Worm (Caenorhabditis elegans): Measurements from ENCODE around the gene sra-39.

sra-39 gene

DNA sequence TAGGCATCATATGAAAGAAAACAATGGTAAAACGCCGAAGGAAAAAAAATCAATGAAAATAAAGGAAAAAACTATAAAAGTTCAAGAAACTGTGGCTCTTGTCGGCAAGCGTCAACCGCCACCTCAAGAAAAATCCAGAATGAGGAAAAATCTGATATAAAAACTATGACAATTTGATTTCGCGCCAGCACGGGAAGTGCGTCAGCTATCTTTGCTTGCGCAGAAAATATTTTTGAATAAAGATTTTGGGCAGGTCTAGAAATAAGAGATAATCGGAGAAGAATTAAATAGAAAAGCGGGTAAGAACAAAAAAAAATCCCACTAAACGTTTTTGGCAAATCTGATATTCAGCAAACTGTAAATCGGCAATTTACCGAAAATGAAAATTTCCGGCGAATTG lies 14.9 kb upstream of the sra-39 start:
- TF ChIP-seq lin-14 (GFP tag; optimal IDR thresholded peaks at IDR 0.05) (peak; percentile 4), fos-1 (tag; optimal IDR thresholded peaks at IDR 0.05) (no peak), C04F5.9 (tag; optimal IDR thresholded peaks at IDR 0.05) (no peak), snu-23 (GFP tag; optimal IDR thresholded peaks at IDR 0.05) (peak; percentile 12), lin-35 (GFP tag; optimal IDR thresholded peaks at IDR 0.05) (peak; percentile 47 to 72), grh-1 (GFP tag; IDR thresholded peaks at IDR 0.05) (0 out of 2 replicates have a peak, but pooled peaks have one; percentile 7), mab-9 (GFP tag; IDR thresholded peaks at IDR 0.05) (no peak), efl-1 (optimal IDR thresholded peaks at IDR 0.05) (peak; percentile 49 to 64), efl-1 (GFP tag; optimal IDR thresholded peaks at IDR 0.05 in 1 of 2) (peak; percentile 71 to 96), nhr-71 (tag; optimal IDR thresholded peaks at IDR 0.05) (peak; percentile 27), lin-15B (tag; optimal IDR thresholded peaks at IDR 0.05) (peak; percentile 0), nhr-12 (tag; optimal IDR thresholded peaks at IDR 0.05) (no peak), ztf-11 (tag; optimal IDR thresholded peaks at IDR 0.05) (no peak), ets-5 (GFP tag; IDR thresholded peaks at IDR 0.05) (no peak), zag-1 (tag; optimal IDR thresholded peaks at IDR 0.05) (no peak), nhr-20 (tag; optimal IDR thresholded peaks at IDR 0.05) (peak; percentile 15), lin-39 (tag; optimal IDR thresholded peaks at IDR 0.05) (no peak), egl-27 (tag; optimal IDR thresholded peaks at IDR 0.05) (no peak), mep-1 (tag; optimal IDR thresholded peaks at IDR 0.05) (no peak), Y116A8C.19 (tag; optimal IDR thresholded peaks at IDR 0.05; ENCODE audit: borderline replicate concordance) (no peak), zip-4 (GFP tag; optimal IDR thresholded peaks at IDR 0.05) (no peak), vab-15 (tag; optimal IDR thresholded peaks at IDR 0.05) (no peak), nhr-237 (tag; optimal IDR thresholded peaks at IDR 0.05) (no peak), elt-3 (tag; optimal IDR thresholded peaks at IDR 0.05) (peak in 2 of 6 experiments; percentile 58 to 82), blmp-1 (tag; optimal IDR thresholded peaks at IDR 0.05) (no peak), unc-86 (tag; optimal IDR thresholded peaks at IDR 0.05) (no peak), nhr-47 (tag; optimal IDR thresholded peaks at IDR 0.05) (peak; percentile 29), aly-2 (tag; optimal IDR thresholded peaks at IDR 0.05) (no peak), ceh-88 (GFP tag; IDR thresholded peaks at IDR 0.05) (no peak), alr-1 (tag; optimal IDR thresholded peaks at IDR 0.05; ENCODE audit: borderline replicate concordance) (no peak), dpl-1 (GFP tag; optimal IDR thresholded peaks at IDR 0.05) (peak; percentile 67 to 74 (median 67)), fkh-8 (tag; optimal IDR thresholded peaks at IDR 0.05) (peak; percentile 6), ceh-8 (GFP tag; optimal IDR thresholded peaks at IDR 0.05) (no peak), rnt-1 (tag; optimal IDR thresholded peaks at IDR 0.05) (no peak), nhr-11 (tag; optimal IDR thresholded peaks at IDR 0.05) (no peak), mdl-1 (tag; optimal IDR thresholded peaks at IDR 0.05) (no peak), mef-2 (tag; optimal IDR thresholded peaks at IDR 0.05) (no peak), hlh-4 (tag; optimal IDR thresholded peaks at IDR 0.05) (no peak), skn-1 (tag; optimal IDR thresholded peaks at IDR 0.05) (peak; percentile 33), unc-130 (tag; optimal IDR thresholded peaks at IDR 0.05) (no peak), dsc-1 (tag; optimal IDR thresholded peaks at IDR 0.05) (peak; percentile 18), ceh-90 (tag; optimal IDR thresholded peaks at IDR 0.05) (no peak), ztf-4 (tag; optimal IDR thresholded peaks at IDR 0.05) (no peak), unc-30 (tag; optimal IDR thresholded peaks at IDR 0.05) (no peak), egl-13 (tag; optimal IDR thresholded peaks at IDR 0.05) (no peak), irx-1 (tag; optimal IDR thresholded peaks at IDR 0.05) (no peak), lsy-2 (tag; optimal IDR thresholded peaks at IDR 0.05) (peak in 1 of 2 experiments; percentile 28)

Data from whole organism, L1 larva.